Worm (Caenorhabditis elegans) whole organism, L4 larva: ENCODE data around the gene Y69H2.1.

Experiments used
- F49E8.2 ChIP-seq: sonication (generic microtip); optimal IDR thresholded peaks from 2 replicates; lab custom pipeline; 2016; ENCODE audit warnings: missing compliant biosample characterization, mild to moderate bottlenecking, missing genetic modification characterization, borderline replicate concordance
- ama-1 ChIP-seq: fragments of 150-350 bp; optimal IDR thresholded peaks from 2 replicates; lab custom pipeline; 2014; ENCODE audit warnings: inconsistent platforms, mixed read lengths
- ctbp-1 ChIP-seq: fragments of 200-800 bp; sonication (Bioruptor generic); IDR thresholded peaks from 2 replicates; pipeline ENCODE4 v1.3.6; 2022; ENCODE audit warnings: missing genetic modification reagents, missing genetic modification characterization, missing compliant biosample characterization
- daf-8 ChIP-seq: fragments of 200-800 bp; sonication (Bioruptor generic); IDR thresholded peaks from 2 replicates; pipeline ENCODE4 v1.3.6; 2022; ENCODE audit warnings: missing genetic modification characterization, missing compliant biosample characterization
- dpl-1 ChIP-seq: fragments of 150-350 bp; optimal IDR thresholded peaks from 2 replicates; lab custom pipeline; 2014; ENCODE audit warnings: missing biosample characterization, missing genetic modification reagents, missing genetic modification characterization
- fkh-10 ChIP-seq: fragments of 150-350 bp; optimal IDR thresholded peaks from 2 replicates; lab custom pipeline; 2014; ENCODE audit warnings: missing biosample characterization, missing genetic modification reagents, missing genetic modification characterization
- nhr-11 ChIP-seq: fragments of 150-350 bp; optimal IDR thresholded peaks from 2 replicates; lab custom pipeline; 2014; ENCODE audit warnings: missing biosample characterization, missing genetic modification characterization
- nhr-77 ChIP-seq: fragments of 150-350 bp; optimal IDR thresholded peaks from 2 replicates; lab custom pipeline; 2014; ENCODE audit warnings: missing biosample characterization, missing genetic modification characterization
- unc-62 ChIP-seq, 3 experiments: fragments of 150-350 bp in 1 of 3; sonication (generic microtip); optimal IDR thresholded peaks in 2 of 3; peaks in 1 of 3; 1 replicate in 1 of 3; 2 replicates in 2 of 3; lab custom pipeline; 2014 to 2017; ENCODE audit warnings: missing biosample characterization in 3 of 3, missing genetic modification characterization in 3 of 3, missing genetic modification reagents in 3 of 3, missing genotype in 1 of 3
- zag-1 ChIP-seq: fragments of 150-350 bp; optimal IDR thresholded peaks from 2 replicates; lab custom pipeline; 2014; ENCODE audit warnings: missing biosample characterization, missing genetic modification characterization

- TF ChIP-seq F49E8.2 (tag; lab: Kevin White, UChicago) (no peak), nhr-11 (tag; lab: Kevin White, UChicago) (no peak), dpl-1 (GFP tag; lab: Kevin White, UChicago) (no peak), ctbp-1 (no peak), nhr-77 (tag; lab: Kevin White, UChicago) (no peak), unc-62 (GFP tag; optimal IDR thresholded peaks at IDR 0.05 in 1 of 2; lab: Kevin White, UChicago) (no peak), unc-62 (tag; optimal IDR thresholded peaks at IDR 0.05; lab: Kevin White, UChicago) (no peak), daf-8 (GFP tag; lab: Robert Waterston, UW) (no peak), fkh-10 (no peak), zag-1 (tag; lab: Kevin White, UChicago) (no peak), ama-1 (lab: Kevin White, UChicago) (no peak)
Measured at ce11 chrV:18626764-18627163, 4.4 kb upstream of the Y69H2.1 start, which contains the start of gene Y69H2.15.
